Fruit fly (Drosophila melanogaster) whole organism, wandering third instar larva: ENCODE data around the gene GstT4.

Experiments
- Abd-B ChIP-seq: fragments of >200 bp; optimal IDR thresholded peaks from 2 replicates; lab custom pipeline; 2017; ENCODE audit warnings: missing biosample characterization, missing genetic modification characterization
- CG9705 ChIP-seq: fragments of 200-800 bp; sonication (Bioruptor generic); optimal IDR thresholded peaks from 2 replicates; lab custom pipeline; 2018; ENCODE audit warnings: missing biosample characterization, mild to moderate bottlenecking, missing genetic modification characterization
- CrebA ChIP-seq: fragments of 200-800 bp; sonication (Bioruptor generic); optimal IDR thresholded peaks from 2 replicates; lab custom pipeline; 2016; ENCODE audit warnings: missing biosample characterization, mild to moderate bottlenecking, missing genetic modification characterization, borderline replicate concordance
- Dfd ChIP-seq: fragments of >200 bp; optimal IDR thresholded peaks from 2 replicates; lab custom pipeline; 2017; ENCODE audit warnings: missing biosample characterization, missing genetic modification characterization
- Dif ChIP-seq: fragments of 200-275, 200-300 bp; sonication (Bioruptor generic); optimal IDR thresholded peaks from 2 replicates; lab custom pipeline; 2018; ENCODE audit warnings: missing biosample characterization, missing genetic modification characterization; ENCODE audit not compliant: partially characterized antibody
- GATAd ChIP-seq: sonication (Bioruptor generic); optimal IDR thresholded peaks from 2 replicates; lab custom pipeline; 2016; ENCODE audit warnings: missing biosample characterization, missing genetic modification characterization
- HLH106 ChIP-seq: fragments of 200-800 bp; optimal IDR thresholded peaks from 3 replicates; lab custom pipeline; 2019; ENCODE audit warnings: missing biosample characterization, mild to moderate bottlenecking, missing genetic modification characterization, moderate library complexity
- Hnf4 ChIP-seq: fragments of 200-800 bp; sonication (Bioruptor generic); optimal IDR thresholded peaks from 2 replicates; lab custom pipeline; 2016; ENCODE audit warnings: missing biosample characterization, mild to moderate bottlenecking, missing genetic modification characterization
- Hr83 ChIP-seq: fragments of 200-300 bp; sonication (Bioruptor generic); optimal IDR thresholded peaks from 2 replicates; lab custom pipeline; 2016; ENCODE audit warnings: missing biosample characterization, mild to moderate bottlenecking, missing genetic modification characterization, moderate library complexity; ENCODE audit not compliant: poor library complexity, severe bottlenecking
- Mio ChIP-seq: sonication (Bioruptor generic); optimal IDR thresholded peaks from 2 replicates; lab custom pipeline; 2016; ENCODE audit warnings: missing biosample characterization, missing genetic modification characterization
- Myc ChIP-seq: fragments of >200 bp; optimal IDR thresholded peaks from 2 replicates; lab custom pipeline; 2017
- N ChIP-seq: fragments of >200 bp; optimal IDR thresholded peaks from 2 replicates; lab custom pipeline; 2018; ENCODE audit warnings: missing biosample characterization, missing external identifiers, missing genetic modification characterization
- OdsH ChIP-seq: fragments of 200-800 bp; sonication (Bioruptor generic); optimal IDR thresholded peaks from 2 replicates; lab custom pipeline; 2016; ENCODE audit warnings: missing biosample characterization, mild to moderate bottlenecking, missing genetic modification characterization
- Rel ChIP-seq, 2 experiments: fragments of 200-800 bp; sonication (Bioruptor generic) in 1 of 2; optimal IDR thresholded peaks; 2 replicates in 1 of 2; 3 replicates in 1 of 2; lab custom pipeline; 2016 to 2019; ENCODE audit warnings: mild to moderate bottlenecking in 2 of 2, missing biosample characterization in 2 of 2, missing genetic modification characterization in 2 of 2, moderate library complexity in 1 of 2
- Sp1 ChIP-seq: fragments of 200-800 bp; sonication (Bioruptor generic); optimal IDR thresholded peaks from 3 replicates; lab custom pipeline; 2019; ENCODE audit warnings: missing biosample characterization, mild to moderate bottlenecking, missing genetic modification characterization, moderate library complexity
- Vsx2 ChIP-seq: fragments of 200-300, 225-300 bp; sonication (Bioruptor generic); optimal IDR thresholded peaks from 2 replicates; lab custom pipeline; 2018; ENCODE audit warnings: missing biosample characterization, missing genetic modification characterization; ENCODE audit not compliant: partially characterized antibody
- br ChIP-seq: fragments of 200-800 bp; sonication (Bioruptor generic); optimal IDR thresholded peaks from 2 replicates; lab custom pipeline; 2016; ENCODE audit warnings: missing biosample characterization, missing genetic modification characterization
- brk ChIP-seq: fragments of 200-800 bp; sonication (Bioruptor generic); optimal IDR thresholded peaks from 2 replicates; lab custom pipeline; 2016; ENCODE audit warnings: missing biosample characterization, mild to moderate bottlenecking, missing genetic modification characterization
- dl ChIP-seq, 2 experiments: fragments of 175-275, 200-275 bp in 1 of 2; fragments of 200-275 bp in 1 of 2; sonication (Bioruptor generic); optimal IDR thresholded peaks; lab custom pipeline; 2018; ENCODE audit warnings: mild to moderate bottlenecking in 2 of 2, missing biosample characterization in 2 of 2, missing genetic modification characterization in 2 of 2, moderate library complexity in 2 of 2; ENCODE audit not compliant: partially characterized antibody in 2 of 2, insufficient read depth in 1 of 2
- dsf ChIP-seq: sonication (Bioruptor generic); optimal IDR thresholded peaks from 2 replicates; lab custom pipeline; 2016; ENCODE audit warnings: missing biosample characterization, missing genetic modification characterization, borderline replicate concordance
- ey ChIP-seq: fragments of 200-800 bp; sonication (Bioruptor generic); optimal IDR thresholded peaks from 2 replicates; lab custom pipeline; 2016; ENCODE audit warnings: missing biosample characterization, missing genetic modification characterization
- fru ChIP-seq: fragments of 200-800 bp; sonication (Bioruptor generic); optimal IDR thresholded peaks from 3 replicates; lab custom pipeline; 2016; ENCODE audit warnings: missing biosample characterization, mild to moderate bottlenecking, missing genetic modification characterization
- h ChIP-seq: fragments of 200-800 bp; sonication (Bioruptor generic); optimal IDR thresholded peaks from 3 replicates; lab custom pipeline; 2016; ENCODE audit warnings: missing biosample characterization, mild to moderate bottlenecking, missing genetic modification characterization
- lola ChIP-seq: fragments of >200 bp; optimal IDR thresholded peaks from 2 replicates; lab custom pipeline; 2017; ENCODE audit warnings: missing biosample characterization, missing genetic modification characterization
- pan ChIP-seq: fragments of >200 bp; optimal IDR thresholded peaks from 2 replicates; lab custom pipeline; 2017
- psq ChIP-seq: fragments of 200-800 bp; sonication (Bioruptor generic); optimal IDR thresholded peaks from 3 replicates; lab custom pipeline; 2017; ENCODE audit warnings: missing biosample characterization, mild to moderate bottlenecking, missing genetic modification characterization, moderate library complexity
- rgr ChIP-seq: fragments of 200-800 bp; sonication (Bioruptor generic); optimal IDR thresholded peaks from 3 replicates; lab custom pipeline; 2016; ENCODE audit warnings: missing biosample characterization, mild to moderate bottlenecking, missing genetic modification characterization
- sage ChIP-seq: fragments of 200-800 bp; sonication (Bioruptor generic); optimal IDR thresholded peaks from 2 replicates; lab custom pipeline; 2016; ENCODE audit warnings: missing biosample characterization, mild to moderate bottlenecking, missing genetic modification characterization
- sv ChIP-seq: fragments of 200-800 bp; sonication (Bioruptor generic); optimal IDR thresholded peaks from 3 replicates; lab custom pipeline; 2016; ENCODE audit warnings: missing biosample characterization, missing genetic modification characterization
- tai ChIP-seq: sonication (Bioruptor generic); optimal IDR thresholded peaks from 2 replicates; lab custom pipeline; 2016; ENCODE audit warnings: missing biosample characterization, missing genetic modification characterization
- woc ChIP-seq: sonication (Bioruptor generic); optimal IDR thresholded peaks from 2 replicates; lab custom pipeline; 2016; ENCODE audit warnings: missing biosample characterization, mild to moderate bottlenecking, missing genetic modification characterization

Gene GstT4

DNA sequence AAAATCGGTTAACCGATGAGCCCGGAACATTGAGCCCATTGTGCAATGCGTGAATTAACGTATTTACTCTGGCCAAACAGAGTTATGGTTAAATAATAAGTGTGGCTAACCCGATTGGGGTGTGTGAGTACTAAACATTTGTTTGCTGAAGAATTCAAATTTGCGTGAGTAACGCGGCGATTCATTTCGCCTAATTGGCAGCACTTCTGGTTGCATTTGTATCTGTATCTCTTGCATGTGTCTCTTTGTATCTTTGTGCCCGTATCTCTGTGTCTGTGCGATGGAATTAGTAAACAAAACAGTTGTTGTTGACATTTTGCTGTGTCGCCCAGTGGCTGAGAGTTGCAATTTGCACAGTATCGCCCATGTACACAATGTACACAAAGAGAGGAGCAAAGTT is 6.3 kb downstream of the GstT4 start:
- no peak for TF ChIP-seq Hnf4
- no peak for TF ChIP-seq Myc
- peak; percentile 5 for TF ChIP-seq h (GFP tag; lab: Kevin White, UChicago)
- no peak for TF ChIP-seq psq (GFP tag; lab: Kevin White, UChicago)
- no peak for TF ChIP-seq GATAd

DNA sequence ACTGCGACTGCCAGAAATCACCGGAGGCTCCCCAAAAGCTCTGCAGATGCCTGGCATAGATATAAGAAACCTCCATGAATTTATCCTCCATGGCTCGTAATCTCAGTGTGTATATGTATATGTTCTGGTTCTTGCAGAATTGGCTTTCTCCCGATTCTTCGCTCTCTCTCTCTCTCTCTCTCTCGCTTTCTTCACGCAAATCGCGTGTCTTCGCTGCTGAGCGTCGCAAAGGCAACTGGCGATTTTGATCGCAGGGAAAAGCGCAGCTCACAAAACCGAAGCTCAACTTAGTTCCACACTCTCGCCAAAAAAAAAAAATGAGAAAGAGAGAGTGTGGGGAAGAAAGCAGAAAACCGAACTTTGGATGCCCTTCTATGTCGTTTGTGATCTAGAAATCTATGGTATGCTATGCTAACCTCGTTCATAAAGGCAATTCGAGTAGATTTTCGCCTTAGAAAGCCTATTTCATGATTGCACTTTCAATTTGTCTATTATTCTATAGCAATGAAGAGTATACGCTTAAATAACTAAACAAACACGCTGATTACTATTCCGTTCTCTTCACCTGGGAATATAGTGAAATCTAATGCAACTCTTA is 6.9 kb downstream of the GstT4 start:
- TF ChIP-seq sv (GFP tag; lab: Kevin White, UChicago), result no peak
- no peak for TF ChIP-seq Hnf4
- TF ChIP-seq tai (GFP tag; lab: Kevin White, UChicago), result no peak
- TF ChIP-seq CG9705 (GFP tag; lab: Kevin White, UChicago), result no peak
- no peak for TF ChIP-seq Abd-B (GFP tag; lab: Kevin White, UChicago)
- TF ChIP-seq Dif (GFP tag; lab: Kevin White, UChicago), result peak; percentile 58
- no peak for TF ChIP-seq HLH106 (tag; lab: Kevin White, UChicago)
- no peak for TF ChIP-seq Mio
- peak; percentile 34 for TF ChIP-seq Vsx2 (GFP tag; lab: Kevin White, UChicago)
- TF ChIP-seq woc (GFP tag; lab: Kevin White, UChicago), result peak; percentile 74
- no peak for TF ChIP-seq OdsH (GFP tag; lab: Kevin White, UChicago)
- no peak for TF ChIP-seq sage
- no peak for TF ChIP-seq Dfd (GFP tag; lab: Kevin White, UChicago)
- TF ChIP-seq dsf, result no peak
- TF ChIP-seq br (GFP tag; lab: Kevin White, UChicago), result no peak
- no peak for TF ChIP-seq Myc
- TF ChIP-seq pan (lab: Kevin White, UChicago), result no peak
- TF ChIP-seq brk, result no peak
- no peak for TF ChIP-seq fru
- no peak for TF ChIP-seq lola (GFP tag; lab: Kevin White, UChicago)

dm6 chrX:13412941-13413613 is 8.5 kb downstream of the GstT4 start, which contains the start of the genes CG1998 and Set2:
TSS of gene CG1998 (minus strand) at chrX:13413074.
TSS of gene Set2 (plus strand) at chrX:13413242.
- TF ChIP-seq Hr83 (GFP tag; lab: Kevin White, UChicago) (peak; percentile 55), Rel (GFP tag; optimal IDR thresholded peaks at IDR 0.05; lab: Kevin White, UChicago) (no peak), Rel (tag; optimal IDR thresholded peaks at IDR 0.05; lab: Kevin White, UChicago) (peak; percentile 28), HLH106 (tag; lab: Kevin White, UChicago) (peak; percentile 18), psq (GFP tag; lab: Kevin White, UChicago) (peak; percentile 11), Dif (GFP tag; lab: Kevin White, UChicago) (peak; percentile 29), dsf (no peak), CG9705 (GFP tag; lab: Kevin White, UChicago) (peak; percentile 0), Myc (peak; percentile 43), brk (no peak), Sp1 (GFP tag; lab: Kevin White, UChicago) (peak; percentile 20)
- TF ChIP-seq, all 38 proteins: peak for 8

DNA sequence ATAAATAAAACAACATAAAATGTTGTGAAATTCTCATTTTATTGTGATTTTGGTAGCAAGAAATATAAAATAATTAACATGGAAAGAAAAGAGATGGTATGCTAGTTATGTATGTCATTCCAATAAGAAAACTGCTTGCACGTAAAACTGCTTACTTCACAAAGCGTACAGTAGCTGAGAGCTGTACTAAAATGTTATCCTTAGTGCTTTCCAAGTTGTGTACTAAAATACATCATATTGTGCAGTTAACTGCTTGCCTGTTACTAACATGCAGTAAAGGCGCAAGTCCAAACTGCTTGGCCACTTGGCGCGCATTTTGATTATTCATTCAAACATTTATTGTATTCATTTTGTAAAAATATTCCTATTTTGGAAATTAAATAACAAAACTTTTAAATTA is 16.5 kb downstream of the GstT4 start:
- TF ChIP-seq Mio, result no peak
- TF ChIP-seq Dfd (GFP tag; lab: Kevin White, UChicago), result no peak
- TF ChIP-seq N (GFP tag; lab: Kevin White, UChicago), result peak; percentile 66
- TF ChIP-seq CrebA (GFP tag; lab: Kevin White, UChicago), result no peak
- TF ChIP-seq rgr, result no peak
- no peak for TF ChIP-seq woc (GFP tag; lab: Kevin White, UChicago)
- TF ChIP-seq Myc, result peak; percentile 73
- TF ChIP-seq GATAd, result no peak
- no peak for TF ChIP-seq Hr83 (GFP tag; lab: Kevin White, UChicago)
- no peak for TF ChIP-seq ey (GFP tag; lab: Kevin White, UChicago)

- TF ChIP-seq dsf, result no peak
- no peak for TF ChIP-seq sv (GFP tag; lab: Kevin White, UChicago)
- TF ChIP-seq dl (GFP tag; optimal IDR thresholded peaks at IDR 0.05; lab: Kevin White, UChicago; ENCODE audit: insufficient read depth in 1 of 2, partially characterized antibody in 2 of 2), result no peak
- TF ChIP-seq Hnf4, result no peak
- no peak for TF ChIP-seq Myc
- no peak for TF ChIP-seq GATAd
- no peak for TF ChIP-seq psq (GFP tag; lab: Kevin White, UChicago)
- no peak for TF ChIP-seq h (GFP tag; lab: Kevin White, UChicago)
- no peak for TF ChIP-seq CG9705 (GFP tag; lab: Kevin White, UChicago)
Observed at dm6 chrX:13434065-13434464, 29.5 kb downstream of the GstT4 start.
